Worm (Caenorhabditis elegans) whole organism, young adult: ENCODE results near the gene rabn-5.

ENCODE experiments used
- B0261.1 ChIP-seq: sonication (generic microtip); optimal IDR thresholded peaks from 2 replicates; lab custom pipeline; 2016; ENCODE audit warnings: mild to moderate bottlenecking, missing genetic modification characterization, moderate library complexity, missing compliant biosample characterization
- F22D6.2 ChIP-seq: sonication (generic microtip); optimal IDR thresholded peaks from 2 replicates; lab custom pipeline; 2016; ENCODE audit warnings: mild to moderate bottlenecking, missing genetic modification characterization, missing compliant biosample characterization
- F33H1.4 ChIP-seq: fragments of 200-800 bp; sonication (Bioruptor generic); IDR thresholded peaks from 2 replicates; pipeline ENCODE4 v1.3.6; 2022; ENCODE audit warnings: missing genetic modification reagents, missing genetic modification characterization, missing compliant biosample characterization
- F37B4.10 ChIP-seq: fragments of 200-800 bp; sonication (Bioruptor generic); IDR thresholded peaks from 2 replicates; pipeline ENCODE4 v1.3.6; 2022; ENCODE audit warnings: missing genetic modification characterization, missing compliant biosample characterization
- F55B11.4 ChIP-seq: sonication (generic microtip); optimal IDR thresholded peaks from 2 replicates; lab custom pipeline; 2016; ENCODE audit warnings: missing compliant biosample characterization, missing genetic modification characterization, borderline replicate concordance; ENCODE audit not compliant: insufficient read depth
- F57A8.1 ChIP-seq: fragments of 200-800 bp; sonication (Bioruptor generic); optimal IDR thresholded peaks from 2 replicates; lab custom pipeline; 2018; ENCODE audit warnings: mild to moderate bottlenecking, missing genetic modification characterization, moderate library complexity, missing compliant biosample characterization
- K11D2.4 ChIP-seq: fragments of 200-800 bp; sonication (Bioruptor generic); IDR thresholded peaks from 2 replicates; pipeline ENCODE4 v1.3.6; 2022; ENCODE audit warnings: missing genetic modification reagents, missing genetic modification characterization, missing compliant biosample characterization
- Y53G8AR.9 ChIP-seq: fragments of 200-800 bp; sonication (Bioruptor generic); conservative IDR thresholded peaks from 2 replicates; pipeline ENCODE4 v1.3.6; 2022; ENCODE audit warnings: missing genetic modification reagents, missing genetic modification characterization, missing compliant biosample characterization
- Y79H2A.3 ChIP-seq: fragments of 200-800 bp; sonication (Bioruptor generic); conservative IDR thresholded peaks from 2 replicates; pipeline ENCODE4 v1.3.6; 2022; ENCODE audit warnings: missing genetic modification reagents, missing genetic modification characterization, missing compliant biosample characterization
- ZK185.1 ChIP-seq: sonication (generic microtip); optimal IDR thresholded peaks from 2 replicates; lab custom pipeline; 2016; ENCODE audit warnings: mild to moderate bottlenecking, missing genetic modification characterization, missing compliant biosample characterization; ENCODE audit not compliant: poor library complexity, severe bottlenecking
- akir-1 ChIP-seq: fragments of 200-800 bp; sonication (Bioruptor generic); optimal IDR thresholded peaks from 2 replicates; lab custom pipeline; 2018; ENCODE audit warnings: mild to moderate bottlenecking, missing genetic modification characterization, moderate library complexity, missing compliant biosample characterization
- athp-1 ChIP-seq: sonication (generic microtip); optimal IDR thresholded peaks from 2 replicates; lab custom pipeline; 2017; ENCODE audit warnings: mild to moderate bottlenecking, missing genetic modification characterization, missing compliant biosample characterization
- attf-5 ChIP-seq: fragments of 200-800 bp; sonication (Bioruptor generic); optimal IDR thresholded peaks from 2 replicates; lab custom pipeline; 2018; ENCODE audit warnings: mild to moderate bottlenecking, missing genetic modification characterization, missing compliant biosample characterization
- cebp-1 ChIP-seq, 2 experiments: fragments of 200-800 bp in 1 of 2; sonication (Bioruptor generic) in 1 of 2; sonication (generic microtip) in 1 of 2; IDR thresholded peaks in 1 of 2; optimal IDR thresholded peaks in 1 of 2; 2 replicates each; pipeline versions ENCODE4 v1.3.6 to Lab custom; 2017 to 2022; ENCODE audit warnings: missing compliant biosample characterization in 2 of 2, missing genetic modification characterization in 2 of 2, mild to moderate bottlenecking in 1 of 2, missing genetic modification reagents in 1 of 2, moderate library complexity in 1 of 2
- cebp-2 ChIP-seq: fragments of 200-800 bp; sonication (Bioruptor generic); IDR thresholded peaks from 2 replicates; pipeline ENCODE4 v1.3.6; 2022; ENCODE audit warnings: missing genetic modification characterization, missing compliant biosample characterization
- ceh-100 ChIP-seq: fragments of 200-800 bp; sonication (Bioruptor generic); IDR thresholded peaks from 2 replicates; pipeline ENCODE4 v1.3.6; 2022; ENCODE audit warnings: missing genetic modification reagents, missing genetic modification characterization, missing compliant biosample characterization
- ceh-79 ChIP-seq: sonication (generic microtip); optimal IDR thresholded peaks from 2 replicates; lab custom pipeline; 2017; ENCODE audit warnings: mild to moderate bottlenecking, missing genetic modification characterization, missing compliant biosample characterization
- chd-7 ChIP-seq: sonication (generic microtip); optimal IDR thresholded peaks from 2 replicates; lab custom pipeline; 2016; ENCODE audit warnings: mild to moderate bottlenecking, missing genetic modification characterization, moderate library complexity, missing compliant biosample characterization
- dox-1 ChIP-seq: fragments of 200-800 bp; sonication (Bioruptor generic); IDR thresholded peaks from 2 replicates; pipeline ENCODE4 v1.3.6; 2022; ENCODE audit warnings: missing genetic modification reagents, missing genetic modification characterization, missing compliant biosample characterization
- dpl-1 ChIP-seq: fragments of 150-350 bp; optimal IDR thresholded peaks from 2 replicates; lab custom pipeline; 2014; ENCODE audit warnings: missing biosample characterization, missing genetic modification reagents, missing genetic modification characterization
- egl-44 ChIP-seq: fragments of 200-800 bp; sonication (Bioruptor generic); IDR thresholded peaks from 2 replicates; pipeline ENCODE4 v1.3.6; 2022; ENCODE audit warnings: missing genetic modification reagents, missing genetic modification characterization, missing compliant biosample characterization
- ekl-4 ChIP-seq: fragments of 200-800 bp; sonication (Bioruptor generic); IDR thresholded peaks from 2 replicates; pipeline ENCODE4 v1.3.6; 2022; ENCODE audit warnings: missing genetic modification reagents, missing genetic modification characterization, missing compliant biosample characterization
- ets-4 ChIP-seq: fragments of 200-800 bp; sonication (Bioruptor generic); optimal IDR thresholded peaks from 2 replicates; lab custom pipeline; 2018; ENCODE audit warnings: mild to moderate bottlenecking, missing genetic modification characterization, missing compliant biosample characterization
- fkh-3 ChIP-seq: sonication (generic microtip); optimal IDR thresholded peaks from 2 replicates; lab custom pipeline; 2016; ENCODE audit warnings: mild to moderate bottlenecking, missing genetic modification characterization, missing compliant biosample characterization
- hmg-1.2 ChIP-seq: fragments of 200-800 bp; sonication (Bioruptor generic); IDR thresholded peaks from 2 replicates; pipeline ENCODE4 v1.3.6; 2022; ENCODE audit warnings: missing genetic modification reagents, missing genetic modification characterization, missing compliant biosample characterization
- hmg-20 ChIP-seq: fragments of 200-800 bp; sonication (Bioruptor generic); IDR thresholded peaks from 2 replicates; pipeline ENCODE4 v1.3.6; 2022; ENCODE audit warnings: missing genetic modification reagents, missing genetic modification characterization, missing compliant biosample characterization
- hrde-1 ChIP-seq: sonication (generic microtip); optimal IDR thresholded peaks from 2 replicates; lab custom pipeline; 2016; ENCODE audit warnings: missing genetic modification characterization, mild to moderate bottlenecking, missing compliant biosample characterization, moderate library complexity, missing genotype, missing genetic modification reagents, borderline replicate concordance
- let-526 ChIP-seq: fragments of 200-800 bp; sonication (Bioruptor generic); IDR thresholded peaks from 2 replicates; pipeline ENCODE4 v1.3.6; 2022; ENCODE audit warnings: missing genetic modification reagents, missing genetic modification characterization, missing compliant biosample characterization
- lin-26 ChIP-seq: fragments of 200-800 bp; sonication (Bioruptor generic); IDR thresholded peaks from 2 replicates; pipeline ENCODE4 v1.3.6; 2022; ENCODE audit warnings: missing genetic modification reagents, missing genetic modification characterization, missing compliant biosample characterization
- lir-1 ChIP-seq: fragments of 200-800 bp; sonication (Bioruptor generic); conservative IDR thresholded peaks from 2 replicates; pipeline ENCODE4 v1.3.6; 2022; ENCODE audit warnings: missing genetic modification reagents, missing genetic modification characterization, missing compliant biosample characterization
- lsl-1 ChIP-seq: fragments of 200-800 bp; sonication (Bioruptor generic); optimal IDR thresholded peaks from 2 replicates; lab custom pipeline; 2018; ENCODE audit warnings: mild to moderate bottlenecking, missing genetic modification characterization, moderate library complexity, missing compliant biosample characterization
- madf-10 ChIP-seq: sonication (generic microtip); optimal IDR thresholded peaks from 2 replicates; lab custom pipeline; 2016; ENCODE audit warnings: mild to moderate bottlenecking, missing genetic modification characterization, missing compliant biosample characterization
- madf-3 ChIP-seq: fragments of 200-800 bp; sonication (Bioruptor generic); IDR thresholded peaks from 2 replicates; pipeline ENCODE4 v1.3.6; 2022; ENCODE audit warnings: missing genetic modification reagents, missing genetic modification characterization, missing compliant biosample characterization
- madf-8 ChIP-seq: fragments of 200-800 bp; sonication (Bioruptor generic); conservative IDR thresholded peaks from 2 replicates; pipeline ENCODE4 v1.3.6; 2022; ENCODE audit warnings: missing genetic modification reagents, missing genetic modification characterization, missing compliant biosample characterization
- nfya-2 ChIP-seq: fragments of 200-800 bp; sonication (Bioruptor generic); IDR thresholded peaks from 2 replicates; pipeline ENCODE4 v1.3.6; 2022; ENCODE audit warnings: missing genetic modification reagents, missing genetic modification characterization, missing compliant biosample characterization
- nhr-179 ChIP-seq: sonication (generic microtip); optimal IDR thresholded peaks from 2 replicates; lab custom pipeline; 2016; ENCODE audit warnings: mild to moderate bottlenecking, missing genetic modification characterization, missing compliant biosample characterization
- rec-8 ChIP-seq, 2 experiments: sonication (generic microtip); optimal IDR thresholded peaks; 2 replicates each; lab custom pipeline; 2016; ENCODE audit warnings: mild to moderate bottlenecking in 2 of 2, missing genetic modification characterization in 2 of 2, missing genetic modification reagents in 2 of 2, missing genotype in 2 of 2, missing biosample characterization in 1 of 2, missing compliant biosample characterization in 1 of 2, moderate library complexity in 1 of 2
- repo-1 ChIP-seq: sonication (generic microtip); optimal IDR thresholded peaks from 2 replicates; lab custom pipeline; 2017; ENCODE audit warnings: mild to moderate bottlenecking, missing genetic modification characterization, missing compliant biosample characterization
- sptf-2 ChIP-seq: fragments of 200-800 bp; sonication (Bioruptor generic); optimal IDR thresholded peaks from 2 replicates; lab custom pipeline; 2018; ENCODE audit warnings: mild to moderate bottlenecking, missing genetic modification characterization, missing compliant biosample characterization
- tbp1 ChIP-seq: fragments of 200-800 bp; sonication (Bioruptor generic); optimal IDR thresholded peaks from 2 replicates; lab custom pipeline; 2018; ENCODE audit warnings: mild to moderate bottlenecking, missing genetic modification characterization, missing compliant biosample characterization
- unc-130 ChIP-seq: sonication (generic microtip); optimal IDR thresholded peaks from 2 replicates; lab custom pipeline; 2016; ENCODE audit warnings: missing genetic modification reagents, missing genetic modification characterization, missing compliant biosample characterization
- zim-3 ChIP-seq: sonication (generic microtip); optimal IDR thresholded peaks from 2 replicates; lab custom pipeline; 2017; ENCODE audit warnings: mild to moderate bottlenecking, missing genetic modification characterization, moderate library complexity, missing compliant biosample characterization

rabn-5 gene

ce11 chrIII:5836261-5836660, 28.1 kb upstream of the rabn-5 start:
- TF ChIP-seq cebp-1 (GFP tag; IDR thresholded peaks at IDR 0.05; lab: Robert Waterston, UW): no peak
- TF ChIP-seq cebp-1 (tag; optimal IDR thresholded peaks at IDR 0.05; lab: Kevin White, UChicago): no peak
- no peak for TF ChIP-seq K11D2.4 (GFP tag; lab: Robert Waterston, UW)
- TF ChIP-seq hmg-1.2 (GFP tag; lab: Robert Waterston, UW): peak; percentile 28; the same call in 1 of the 2 replicates
- no peak for TF ChIP-seq fkh-3 (tag; lab: Kevin White, UChicago)
- 0 out of 2 replicates have a peak, but pooled peaks have one; percentile 6 for TF ChIP-seq let-526 (GFP tag; lab: Robert Waterston, UW)
- no peak for TF ChIP-seq zim-3 (tag; lab: Kevin White, UChicago)
- no peak for TF ChIP-seq sptf-2 (GFP tag; lab: Kevin White, UChicago)
- no peak for TF ChIP-seq tbp1 (GFP tag; lab: Kevin White, UChicago)
- TF ChIP-seq lin-26: no peak
- TF ChIP-seq unc-130 (GFP tag; lab: Kevin White, UChicago): no peak
- TF ChIP-seq Y79H2A.3: no peak
- TF ChIP-seq lir-1 (GFP tag; lab: Robert Waterston, UW): no peak
- no peak for TF ChIP-seq nfya-2 (GFP tag; lab: Robert Waterston, UW)
- no peak for TF ChIP-seq ceh-79 (tag; lab: Kevin White, UChicago)
- no peak for TF ChIP-seq egl-44
- TF ChIP-seq F37B4.10 (GFP tag; lab: Robert Waterston, UW): 0 out of 2 replicates have a peak, but pooled peaks have one; percentile 28
- TF ChIP-seq dox-1 (GFP tag; lab: Robert Waterston, UW): no peak
- no peak for TF ChIP-seq hrde-1 (tag; lab: Kevin White, UChicago)
- TF ChIP-seq ets-4: no peak
- no peak for TF ChIP-seq madf-8 (GFP tag; lab: Robert Waterston, UW)
- no peak for TF ChIP-seq madf-3 (GFP tag; lab: Robert Waterston, UW)

DNA sequence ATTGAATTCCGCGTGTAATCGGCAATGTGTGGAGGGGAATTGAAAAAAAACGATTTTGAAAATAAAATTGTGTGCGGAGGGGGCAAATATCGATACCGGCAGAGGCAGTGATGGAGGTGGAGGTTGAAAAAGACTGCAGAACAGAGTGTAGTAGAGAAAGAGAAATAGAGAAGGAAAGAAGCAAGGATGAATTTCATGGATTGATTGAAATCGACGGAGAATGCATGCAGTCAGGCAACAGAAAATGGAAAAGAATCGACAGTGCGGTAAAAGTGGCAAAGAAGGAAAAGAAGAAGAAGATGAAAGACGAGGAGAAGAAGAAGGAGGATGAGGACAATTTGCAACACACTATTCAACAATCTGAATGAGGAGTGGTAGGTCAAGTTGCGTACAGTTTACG, 27.5 kb upstream of the rabn-5 start, which contains the start of gene W04D12.1:
W04D12.1 (plus strand) TSS at position 111 of the 400 bp plus-strand sequence.
- TF ChIP-seq ZK185.1 (tag; lab: Kevin White, UChicago) (no peak), lsl-1 (GFP tag; lab: Kevin White, UChicago) (no peak), nhr-179 (no peak), ceh-100 (GFP tag; lab: Robert Waterston, UW) (no peak), hmg-1.2 (GFP tag; lab: Robert Waterston, UW) (peak; percentile 58; the same call in 1 of the 2 replicates), attf-5 (no peak)

ce11 chrIII:5838159-5839046, 25.9 kb upstream of the rabn-5 start:
- TF ChIP-seq B0261.1 (tag; lab: Kevin White, UChicago) (no peak), F22D6.2 (tag; lab: Kevin White, UChicago) (no peak), lir-1 (GFP tag; lab: Robert Waterston, UW) (no peak), akir-1 (GFP tag; lab: Kevin White, UChicago) (no peak), ceh-79 (tag; lab: Kevin White, UChicago) (no peak), let-526 (GFP tag; lab: Robert Waterston, UW) (no peak), cebp-2 (GFP tag; lab: Robert Waterston, UW) (no peak), attf-5 (peak; percentile 3), madf-10 (peak; percentile 41), rec-8 (tag; optimal IDR thresholded peaks at IDR 0.05; lab: Kevin White, UChicago) (no peak), F33H1.4 (GFP tag; lab: Robert Waterston, UW) (no peak), dpl-1 (GFP tag; lab: Kevin White, UChicago) (no peak), Y53G8AR.9 (GFP tag; lab: Robert Waterston, UW) (no peak), ekl-4 (GFP tag; lab: Robert Waterston, UW) (no peak), athp-1 (tag; lab: Kevin White, UChicago) (no peak), ceh-100 (GFP tag; lab: Robert Waterston, UW) (no peak), repo-1 (tag; lab: Kevin White, UChicago) (no peak), hmg-20 (GFP tag; lab: Robert Waterston, UW) (no peak), F55B11.4 (tag; lab: Kevin White, UChicago) (no peak), tbp1 (GFP tag; lab: Kevin White, UChicago) (no peak), chd-7 (tag; lab: Kevin White, UChicago) (no peak), F57A8.1 (GFP tag; lab: Kevin White, UChicago) (no peak)
